Worm (Caenorhabditis elegans) whole organism, L3 larva: ENCODE data around the gene egl-18.

Experiments
- R02D3.7 ChIP-seq: fragments of 150-350 bp; optimal IDR thresholded peaks from 2 replicates; lab custom pipeline; 2014; ENCODE audit warnings: missing biosample characterization, missing genetic modification characterization
- ama-1 ChIP-seq: fragments of 150-350 bp; optimal IDR thresholded peaks from 2 replicates; lab custom pipeline; 2018
- ceh-16 ChIP-seq: sonication (generic microtip); optimal IDR thresholded peaks from 2 replicates; lab custom pipeline; 2017; ENCODE audit warnings: missing biosample characterization, missing genetic modification characterization
- ceh-28 ChIP-seq: fragments of 150-350 bp; optimal IDR thresholded peaks from 2 replicates; lab custom pipeline; 2014; ENCODE audit warnings: missing biosample characterization, missing genetic modification reagents, missing genetic modification characterization
- ceh-82 ChIP-seq: fragments of 150-350 bp; optimal IDR thresholded peaks from 2 replicates; lab custom pipeline; 2014; ENCODE audit warnings: missing biosample characterization, missing genetic modification characterization
- egl-27 ChIP-seq: sonication (generic microtip); optimal IDR thresholded peaks from 4 replicates; lab custom pipeline; 2017; ENCODE audit warnings: missing biosample characterization, missing genetic modification reagents, missing genetic modification characterization
- egl-5 ChIP-seq: fragments of 150-350 bp; optimal IDR thresholded peaks from 2 replicates; lab custom pipeline; 2017; ENCODE audit warnings: missing biosample characterization, missing genetic modification reagents, missing genetic modification characterization, inconsistent platforms
- elt-1 ChIP-seq: fragments of 150-350 bp; optimal IDR thresholded peaks from 2 replicates; lab custom pipeline; 2014; ENCODE audit warnings: missing biosample characterization, missing genetic modification characterization
- elt-3 ChIP-seq, 3 experiments: fragments of 150-350 bp in 1 of 3; sonication (generic microtip) in 2 of 3; optimal IDR thresholded peaks; 2 replicates in 2 of 3; 4 replicates in 1 of 3; lab custom pipeline; 2014 to 2017; ENCODE audit warnings: missing biosample characterization in 3 of 3, missing genetic modification characterization in 3 of 3
- eor-1 ChIP-seq, 2 experiments: fragments of 150-350 bp; optimal IDR thresholded peaks; 2 replicates each; lab custom pipeline; 2014 to 2018; ENCODE audit warnings: missing biosample characterization in 2 of 2, missing genetic modification characterization in 2 of 2
- fkh-10 ChIP-seq: sonication (generic microtip); optimal IDR thresholded peaks from 2 replicates; lab custom pipeline; 2017; ENCODE audit warnings: missing biosample characterization, missing genetic modification reagents, missing genetic modification characterization
- fos-1 ChIP-seq: fragments of 150-350 bp; optimal IDR thresholded peaks from 2 replicates; lab custom pipeline; 2014; ENCODE audit warnings: missing biosample characterization, missing genetic modification characterization
- jun-1 ChIP-seq: fragments of 150-350 bp; optimal IDR thresholded peaks from 2 replicates; lab custom pipeline; 2014; ENCODE audit warnings: missing biosample characterization, missing genetic modification reagents, missing genetic modification characterization
- lin-39 ChIP-seq: fragments of 150-350 bp; optimal IDR thresholded peaks from 2 replicates; lab custom pipeline; 2018; ENCODE audit warnings: missing biosample characterization, missing genetic modification reagents, missing genetic modification characterization
- lsy-12 ChIP-seq: sonication (generic microtip); optimal IDR thresholded peaks from 2 replicates; lab custom pipeline; 2016; ENCODE audit warnings: mild to moderate bottlenecking, missing genetic modification characterization, missing compliant biosample characterization
- mml-1 ChIP-seq: fragments of 150-350 bp; sonication (generic microtip); optimal IDR thresholded peaks from 3 replicates; lab custom pipeline; 2014; ENCODE audit warnings: missing biosample characterization, missing genetic modification characterization
- nhr-11 ChIP-seq: fragments of 150-350 bp; optimal IDR thresholded peaks from 2 replicates; lab custom pipeline; 2014; ENCODE audit warnings: missing biosample characterization, missing genetic modification characterization
- nhr-12 ChIP-seq: fragments of 150-350 bp; optimal IDR thresholded peaks from 2 replicates; lab custom pipeline; 2014; ENCODE audit warnings: missing biosample characterization, missing genetic modification characterization
- nhr-23 ChIP-seq: fragments of 150-350 bp; optimal IDR thresholded peaks from 2 replicates; lab custom pipeline; 2014; ENCODE audit warnings: missing biosample characterization, missing genetic modification reagents, missing genetic modification characterization
- nhr-237 ChIP-seq: fragments of 150-350 bp; optimal IDR thresholded peaks from 2 replicates; lab custom pipeline; 2014; ENCODE audit warnings: missing biosample characterization, missing genetic modification characterization
- nhr-28 ChIP-seq: fragments of 150-350 bp; optimal IDR thresholded peaks from 2 replicates; lab custom pipeline; 2014; ENCODE audit warnings: missing biosample characterization, missing genetic modification characterization
- nhr-67 ChIP-seq: fragments of 150-350 bp; optimal IDR thresholded peaks from 2 replicates; lab custom pipeline; 2014; ENCODE audit warnings: missing biosample characterization, missing genetic modification characterization
- pqm-1 ChIP-seq: fragments of 150-350 bp; optimal IDR thresholded peaks from 2 replicates; lab custom pipeline; 2017; ENCODE audit warnings: missing biosample characterization, missing genetic modification characterization, inconsistent platforms
- sea-2 ChIP-seq: fragments of 150-350 bp; sonication (generic microtip); optimal IDR thresholded peaks from 4 replicates; lab custom pipeline; 2014; ENCODE audit warnings: missing biosample characterization, missing genetic modification reagents, missing genetic modification characterization
- skn-1 ChIP-seq: fragments of 150-350 bp; optimal IDR thresholded peaks from 2 replicates; lab custom pipeline; 2014; ENCODE audit warnings: missing biosample characterization, missing genetic modification characterization
- snpc-4 ChIP-seq: fragments of 150-350 bp; optimal IDR thresholded peaks from 2 replicates; lab custom pipeline; 2014; ENCODE audit warnings: missing biosample characterization, missing genetic modification characterization
- tbx-2 ChIP-seq: sonication (generic microtip); optimal IDR thresholded peaks from 2 replicates; lab custom pipeline; 2016; ENCODE audit warnings: mild to moderate bottlenecking, missing genetic modification characterization, missing compliant biosample characterization
- unc-39 ChIP-seq: sonication (generic microtip); optimal IDR thresholded peaks from 4 replicates; lab custom pipeline; 2017; ENCODE audit warnings: missing biosample characterization, missing genetic modification characterization
- unc-62 ChIP-seq: fragments of 150-350 bp; sonication (generic microtip); optimal IDR thresholded peaks from 4 replicates; lab custom pipeline; 2014; ENCODE audit warnings: missing biosample characterization, missing genetic modification reagents, missing genetic modification characterization
- ztf-11 ChIP-seq: fragments of 150-350 bp; optimal IDR thresholded peaks from 2 replicates; lab custom pipeline; 2014; ENCODE audit warnings: missing biosample characterization, missing genetic modification characterization

The egl-18 gene

ce11 chrIV:1908467-1908866 lies 6.3 kb downstream of the egl-18 start:
- no peak for TF ChIP-seq unc-39
- TF ChIP-seq fkh-10 (GFP tag; lab: Kevin White, UChicago): no peak
- no peak for TF ChIP-seq tbx-2 (tag; lab: Kevin White, UChicago)
- TF ChIP-seq nhr-67 (tag; lab: Kevin White, UChicago): no peak
- TF ChIP-seq nhr-28: no peak
- no peak for TF ChIP-seq unc-62 (GFP tag; lab: Kevin White, UChicago)
- no peak for TF ChIP-seq ceh-16 (tag; lab: Kevin White, UChicago)
- TF ChIP-seq egl-5 (tag; lab: Kevin White, UChicago): no peak
- TF ChIP-seq nhr-237 (tag; lab: Kevin White, UChicago): no peak
- no peak for TF ChIP-seq lin-39 (tag; lab: Kevin White, UChicago)
- TF ChIP-seq, all 47 proteins: peak for 0

- TF ChIP-seq lin-39 (tag; lab: Kevin White, UChicago): no peak
- TF ChIP-seq ceh-82 (tag; lab: Kevin White, UChicago): no peak
These were observed 6.8 kb downstream of the egl-18 start for ce11 chrIV:1908921-1909320.

ce11 chrIV:1911273-1911672 lies 9.2 kb downstream of the egl-18 start:
- TF ChIP-seq nhr-23 (tag; lab: Kevin White, UChicago) (peak; percentile 22), fos-1 (tag; lab: Kevin White, UChicago) (no peak), elt-1 (peak; percentile 98), nhr-12 (tag; lab: Kevin White, UChicago) (no peak)

- TF ChIP-seq lsy-12 (tag; lab: Kevin White, UChicago) (no peak), elt-1 (peak; percentile 93), nhr-23 (tag; lab: Kevin White, UChicago) (peak; percentile 35)
- TF ChIP-seq, all 47 proteins: peak for 2
These were observed 12.8 kb downstream of the egl-18 start for ce11 chrIV:1914900-1915299.

- TF ChIP-seq ama-1 (no peak), elt-1 (no peak), ztf-11 (tag; lab: Kevin White, UChicago) (no peak), fkh-10 (GFP tag; lab: Kevin White, UChicago) (no peak), nhr-12 (tag; lab: Kevin White, UChicago) (no peak)
These were observed 13.4 kb downstream of the egl-18 start for ce11 chrIV:1915549-1915948.

- TF ChIP-seq ceh-16 (tag; lab: Kevin White, UChicago): no peak
- no peak for TF ChIP-seq pqm-1 (tag; lab: Kevin White, UChicago)
- no peak for TF ChIP-seq elt-3 (tag; optimal IDR thresholded peaks at IDR 0.05; lab: Kevin White, UChicago)
- TF ChIP-seq unc-62 (GFP tag; lab: Kevin White, UChicago): no peak
- no peak for TF ChIP-seq ceh-82 (tag; lab: Kevin White, UChicago)
- TF ChIP-seq tbx-2 (tag; lab: Kevin White, UChicago): no peak
- no peak for TF ChIP-seq sea-2 (GFP tag; lab: Kevin White, UChicago)
- no peak for TF ChIP-seq egl-27 (tag; lab: Kevin White, UChicago)
- no peak for TF ChIP-seq R02D3.7
- TF ChIP-seq ztf-11 (tag; lab: Kevin White, UChicago): no peak
- TF ChIP-seq eor-1 (tag; optimal IDR thresholded peaks at IDR 0.05; lab: Kevin White, UChicago): no peak
- TF ChIP-seq, all 47 proteins: peak for 0
These were observed 14.1 kb downstream of the egl-18 start for ce11 chrIV:1916247-1916646.

- TF ChIP-seq tbx-2 (tag; lab: Kevin White, UChicago) (no peak), mml-1 (tag; lab: Kevin White, UChicago) (no peak), pqm-1 (tag; lab: Kevin White, UChicago) (no peak), snpc-4 (tag; lab: Kevin White, UChicago) (no peak), nhr-11 (tag; lab: Kevin White, UChicago) (no peak), nhr-23 (tag; lab: Kevin White, UChicago) (no peak), jun-1 (tag; lab: Kevin White, UChicago) (no peak), eor-1 (tag; optimal IDR thresholded peaks at IDR 0.05; lab: Kevin White, UChicago) (no peak), skn-1 (tag; lab: Kevin White, UChicago) (no peak), sea-2 (GFP tag; lab: Kevin White, UChicago) (no peak), ceh-28 (tag; lab: Kevin White, UChicago) (no peak), egl-27 (tag; lab: Kevin White, UChicago) (no peak), R02D3.7 (no peak)
- TF ChIP-seq, all 47 proteins: peak for 0
These were observed 15.7 kb downstream of the egl-18 start, which contains the start of gene elt-6 for ce11 chrIV:1917819-1918218. TSS of gene elt-6 (plus strand) at chrIV:1917977.
